Worm (Caenorhabditis elegans): ENCODE measurements around the gene Y42H9AR.1.
A peak's percentile ranks its signal among the peaks of the same experiment; 100 is the strongest.
"Not testable (repeated sequence)": the region's sequence is repeated elsewhere in the genome, so short reads cannot be mapped to it uniquely, and the experiment has no call there.

The Y42H9AR.1 gene

ce11 chrIV:8122349-8122748 lies 9.2 kb downstream of the Y42H9AR.1 start, which contains the start of gene erp-44.3:
Gene erp-44.3 (plus strand): TSS chrIV:8122649.
- not testable (repeated sequence) for TF ChIP-seq elt-4 (tag; optimal IDR thresholded peaks at IDR 0.05); sox-2 (GFP tag; IDR thresholded peaks at IDR 0.05); C08G9.2 (tag; optimal IDR thresholded peaks at IDR 0.05)

DNA sequence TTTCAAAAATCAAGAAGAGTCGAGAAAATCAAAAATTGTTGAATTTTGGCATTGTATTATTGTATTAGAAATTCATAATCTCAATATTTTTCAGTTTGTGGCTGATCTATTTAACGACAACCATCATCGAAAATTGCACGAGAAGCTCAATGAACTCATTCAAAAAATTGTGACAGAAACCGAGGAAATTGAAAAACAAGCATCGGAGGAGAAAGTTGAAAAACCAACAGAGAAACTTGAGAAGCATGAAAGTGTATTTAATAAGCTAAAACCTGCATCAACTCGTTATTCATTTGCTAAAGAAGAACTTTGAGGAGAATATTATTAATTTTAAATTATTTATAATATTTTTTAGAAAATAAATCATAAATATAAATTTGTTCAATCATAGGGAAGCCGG lies 13.7 kb downstream of the Y42H9AR.1 start, which contains the start of gene ceph-41:
TSS of gene ceph-41 (plus strand) at position 301 of the 400 bp plus-strand sequence.
- TF ChIP-seq gmeb-2 (tag; optimal IDR thresholded peaks at IDR 0.05) (no peak), ceh-19 (GFP tag; optimal IDR thresholded peaks at IDR 0.05) (no peak), hlh-15 (tag; optimal IDR thresholded peaks at IDR 0.05) (no peak), ceh-2 (tag; optimal IDR thresholded peaks at IDR 0.05) (no peak)

DNA sequence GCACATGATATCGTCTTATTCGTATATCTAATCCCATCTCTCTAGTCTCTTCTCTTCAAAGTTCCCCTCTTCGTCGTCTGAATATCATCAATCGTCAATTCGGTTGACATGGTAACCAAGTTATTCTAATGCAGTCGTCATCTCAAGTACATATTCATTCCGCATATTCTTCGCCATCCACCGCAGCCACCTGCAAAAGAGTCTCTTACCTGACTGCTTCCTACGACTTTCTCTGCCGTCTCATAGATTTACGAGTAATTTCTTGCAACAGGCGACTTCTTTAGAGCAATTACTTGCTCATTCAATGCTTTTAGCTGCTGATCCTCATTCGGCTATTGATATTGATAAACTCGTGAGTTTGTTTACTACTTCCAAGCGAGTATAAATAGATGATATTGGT lies 14.2 kb downstream of the Y42H9AR.1 start:
- TF ChIP-seq pax-1 (tag; optimal IDR thresholded peaks at IDR 0.05) (no peak), ref-2 (tag; optimal IDR thresholded peaks at IDR 0.05) (no peak), ceh-2 (tag; optimal IDR thresholded peaks at IDR 0.05) (no peak), dve-1 (tag; optimal IDR thresholded peaks at IDR 0.05) (no peak)

DNA sequence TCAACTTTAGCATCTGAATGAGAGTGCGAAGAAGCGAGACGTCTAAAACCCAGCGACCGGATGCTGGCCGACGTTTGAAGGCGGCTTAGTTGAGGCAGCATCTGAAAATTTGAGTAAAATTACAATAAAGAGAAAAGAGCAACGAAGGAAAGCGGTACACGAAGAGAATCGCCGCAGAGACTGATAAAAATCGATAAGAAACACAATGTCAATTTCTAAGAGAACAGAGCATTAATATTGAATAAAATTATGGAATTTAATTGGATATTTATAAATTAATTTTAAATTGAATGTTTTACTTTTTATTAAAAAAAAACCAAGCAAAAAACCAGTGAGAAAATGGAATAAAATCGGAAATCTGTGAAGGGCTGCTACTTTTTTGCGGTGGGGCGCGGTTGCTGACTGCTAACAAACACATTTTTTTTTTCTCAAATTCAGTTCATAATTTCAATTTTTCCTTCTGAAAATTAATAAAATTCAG lies 17.0 kb downstream of the Y42H9AR.1 start, which contains the start of the genes ndub-11 and moc-3:
TSS of gene ndub-11 (minus strand) at position 101 of the 481 bp plus-strand sequence.
TSS of gene moc-3 (plus strand) at position 431 of the 481 bp plus-strand sequence.
- TF ChIP-seq hlh-15 (tag; optimal IDR thresholded peaks at IDR 0.05) (no peak), unc-55 (GFP tag; optimal IDR thresholded peaks at IDR 0.05) (no peak), mec-3 (tag; optimal IDR thresholded peaks at IDR 0.05; ENCODE audit: borderline replicate concordance) (no peak), ceh-19 (GFP tag; optimal IDR thresholded peaks at IDR 0.05) (no peak), fkh-10 (GFP tag; optimal IDR thresholded peaks at IDR 0.05) (no peak), Y22D7AL.16 (tag; optimal IDR thresholded peaks at IDR 0.05) (no peak)

- TF ChIP-seq ceh-19 (GFP tag; optimal IDR thresholded peaks at IDR 0.05) (no peak), syd-9 (tag; optimal IDR thresholded peaks at IDR 0.05) (no peak), elt-2 (tag; optimal IDR thresholded peaks at IDR 0.05) (peak; percentile 58), fkh-10 (GFP tag; optimal IDR thresholded peaks at IDR 0.05) (no peak), hlh-13 (GFP tag; optimal IDR thresholded peaks at IDR 0.05) (no peak), ceh-30 (tag; optimal IDR thresholded peaks at IDR 0.05) (no peak), fkh-6 (tag; optimal IDR thresholded peaks at IDR 0.05) (no peak), dve-1 (tag; optimal IDR thresholded peaks at IDR 0.05) (peak; percentile 31), ceh-45 (GFP tag; IDR thresholded peaks at IDR 0.05) (no peak), ttx-3 (tag; optimal IDR thresholded peaks at IDR 0.05) (no peak), pax-1 (tag; optimal IDR thresholded peaks at IDR 0.05) (peak; percentile 74), eyg-1 (tag; optimal IDR thresholded peaks at IDR 0.05) (no peak)
Measured at ce11 chrIV:8133536-8133935, 20.3 kb downstream of the Y42H9AR.1 start, which contains the start of gene sph-1. Gene sph-1 (minus strand): TSS chrIV:8133558.

DNA sequence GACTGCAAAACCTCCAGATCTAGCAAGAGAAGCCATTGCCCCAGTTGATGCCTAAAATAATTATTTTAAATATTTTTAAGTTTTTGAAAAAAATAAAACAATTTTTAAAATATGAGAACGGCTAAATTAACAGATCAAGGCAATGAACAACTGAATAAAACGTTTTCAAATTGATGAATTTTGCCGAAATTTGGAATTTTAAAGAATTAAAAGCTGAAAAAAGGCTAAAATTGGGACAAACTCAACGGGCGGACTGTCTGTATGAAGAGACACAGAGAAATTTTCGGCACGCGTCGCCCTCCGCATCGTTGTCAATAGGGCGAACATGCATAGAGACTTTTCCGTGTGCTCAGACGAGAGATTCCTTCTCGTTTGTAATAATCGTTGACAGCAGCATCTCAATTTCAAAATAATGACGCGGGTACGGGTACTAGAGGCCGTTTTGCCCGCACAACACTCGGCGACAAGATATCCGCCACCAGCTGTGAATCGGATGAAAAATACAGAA lies 22.9 kb downstream of the Y42H9AR.1 start, which contains the start of the genes isp-1 and islo-1:
TSS of gene isp-1 (minus strand) at position 51 of the 508 bp plus-strand sequence.
TSS of gene islo-1 (plus strand) at position 385 of the 508 bp plus-strand sequence.
- peak; percentile 17 for TF ChIP-seq unc-55 (GFP tag; optimal IDR thresholded peaks at IDR 0.05)
- peak; percentile 36 for TF ChIP-seq elt-2 (tag; optimal IDR thresholded peaks at IDR 0.05)
- TF ChIP-seq Y22D7AL.16 (tag; optimal IDR thresholded peaks at IDR 0.05) = no peak
- peak; percentile 4 for TF ChIP-seq unc-42 (tag; optimal IDR thresholded peaks at IDR 0.05)
- peak; percentile 55 for TF ChIP-seq tbx-2 (tag; optimal IDR thresholded peaks at IDR 0.05)
- no peak for TF ChIP-seq fkh-6 (tag; optimal IDR thresholded peaks at IDR 0.05)
- no peak for TF ChIP-seq dve-1 (tag; optimal IDR thresholded peaks at IDR 0.05)
- TF ChIP-seq ceh-34 (tag; optimal IDR thresholded peaks at IDR 0.05) = peak; percentile 34
- peak; percentile 79 for TF ChIP-seq ceh-18 (tag; optimal IDR thresholded peaks at IDR 0.05)
- peak; percentile 41 for TF ChIP-seq hlh-30 (tag; optimal IDR thresholded peaks at IDR 0.05; ENCODE audit: insufficient read depth)
- TF ChIP-seq K09A11.1 (tag; optimal IDR thresholded peaks at IDR 0.05; ENCODE audit: insufficient read depth) = no peak
- TF ChIP-seq madf-2 (tag; optimal IDR thresholded peaks at IDR 0.05) = no peak
- TF ChIP-seq hlh-8 (tag; optimal IDR thresholded peaks at IDR 0.05) = no peak
- TF ChIP-seq ceh-24 (tag; optimal IDR thresholded peaks at IDR 0.05) = no peak
- TF ChIP-seq rnt-1 (tag; optimal IDR thresholded peaks at IDR 0.05) = peak; percentile 50
- peak; percentile 60 for TF ChIP-seq nfya-1 (tag; optimal IDR thresholded peaks at IDR 0.05)
- peak; percentile 56 for TF ChIP-seq ref-2 (tag; optimal IDR thresholded peaks at IDR 0.05)
- peak; percentile 55 for TF ChIP-seq ceh-31 (tag; optimal IDR thresholded peaks at IDR 0.05)
- no peak for TF ChIP-seq ttx-3 (tag; optimal IDR thresholded peaks at IDR 0.05)

Measured in whole organism, late embryonic.